Worm (Caenorhabditis elegans): ENCODE measurements around the gene C05D12.3.

DNA sequence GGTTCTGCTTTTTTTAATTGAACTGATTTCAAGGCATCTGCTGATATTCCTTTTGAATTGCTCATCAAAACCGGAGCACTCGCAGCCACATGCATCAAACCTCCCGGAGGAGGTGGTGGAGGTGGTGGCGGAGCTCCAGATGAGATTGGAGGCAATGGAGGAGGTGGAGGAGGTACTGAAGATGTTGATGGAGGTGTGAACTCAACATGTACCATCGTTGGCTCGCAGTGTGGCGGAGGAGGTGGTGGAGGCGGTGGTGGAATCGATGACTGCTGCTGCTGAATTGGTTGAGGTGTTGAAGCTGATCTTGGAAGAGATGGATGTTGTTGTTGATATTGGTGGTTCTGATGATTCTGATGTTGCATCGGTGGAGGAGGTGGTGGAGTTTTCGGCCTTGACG is 38.1 kb upstream of the C05D12.3 start:
- TF ChIP-seq him-1 (tag; optimal IDR thresholded peaks at IDR 0.05) (no peak), W03F9.2 (tag; optimal IDR thresholded peaks at IDR 0.05) (no peak)
